Fruit fly (Drosophila melanogaster) ovary, adult (tissue): ENCODE measurements around the gene Moca-cyp.

Experiments
- CG17801 ChIP-seq: fragments of 200-800 bp; optimal IDR thresholded peaks from 2 replicates; lab custom pipeline; 2019; ENCODE audit warnings: missing biosample characterization, mild to moderate bottlenecking, missing genetic modification characterization, moderate library complexity; ENCODE audit not compliant: partially characterized antibody

The Moca-cyp gene

dm6 chr3R:28327132-28327531 lies 13.0 kb upstream of the Moca-cyp start:
- TF ChIP-seq CG17801 (GFP tag; lab: Kevin White, UChicago): no peak

- no peak for TF ChIP-seq CG17801 (GFP tag; lab: Kevin White, UChicago)
These were observed 12.2 kb upstream of the Moca-cyp start for dm6 chr3R:28327709-28328467.

DNA sequence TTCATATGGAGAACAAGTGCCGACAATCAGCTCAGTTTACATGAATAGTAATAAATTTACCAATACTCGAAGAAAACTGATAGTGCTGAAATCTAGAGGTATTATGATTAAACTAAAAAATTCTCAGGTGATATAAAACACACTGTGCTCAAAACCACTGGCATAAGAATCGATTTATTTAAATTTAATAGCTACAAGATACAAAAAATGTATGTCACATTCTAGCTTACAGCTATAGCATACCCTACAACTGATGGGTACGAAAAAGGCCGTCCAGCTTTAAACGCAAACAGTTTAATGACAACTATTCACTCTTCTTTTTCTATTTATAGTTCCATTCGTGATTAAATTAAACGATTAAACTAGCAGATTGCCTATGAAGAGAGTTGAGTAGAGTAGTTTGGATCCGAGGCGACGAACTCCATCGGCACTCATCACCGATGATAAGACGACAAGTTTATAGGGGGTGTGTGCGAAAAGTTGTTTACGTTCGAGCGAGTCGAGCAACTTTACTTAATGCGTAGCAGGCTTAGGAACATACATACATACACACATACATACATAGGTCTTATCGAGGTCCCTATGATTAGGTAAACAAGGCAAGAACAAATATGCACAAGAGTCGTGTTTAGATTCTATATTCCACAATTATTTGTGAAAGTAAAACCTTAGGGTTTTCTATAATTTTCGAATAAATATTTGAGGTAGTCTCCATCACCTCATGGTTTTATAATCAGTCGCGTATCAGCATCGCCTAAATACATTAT lies 11.2 kb upstream of the Moca-cyp start:
- TF ChIP-seq CG17801 (GFP tag; lab: Kevin White, UChicago): peak; percentile 63

dm6 chr3R:28330266-28331125 lies 9.6 kb upstream of the Moca-cyp start:
- no peak for TF ChIP-seq CG17801 (GFP tag; lab: Kevin White, UChicago)

dm6 chr3R:28331126-28331490 lies 9.0 kb upstream of the Moca-cyp start:
- TF ChIP-seq CG17801 (GFP tag; lab: Kevin White, UChicago): no peak

dm6 chr3R:28332137-28332671 lies 7.9 kb upstream of the Moca-cyp start:
- TF ChIP-seq CG17801 (GFP tag; lab: Kevin White, UChicago): no peak

- TF ChIP-seq CG17801 (GFP tag; lab: Kevin White, UChicago): no peak
These were observed 7.3 kb upstream of the Moca-cyp start for dm6 chr3R:28332674-28333421.

dm6 chr3R:28335462-28335998 lies 4.6 kb upstream of the Moca-cyp start:
- peak; percentile 60 for TF ChIP-seq CG17801 (GFP tag; lab: Kevin White, UChicago)

DNA sequence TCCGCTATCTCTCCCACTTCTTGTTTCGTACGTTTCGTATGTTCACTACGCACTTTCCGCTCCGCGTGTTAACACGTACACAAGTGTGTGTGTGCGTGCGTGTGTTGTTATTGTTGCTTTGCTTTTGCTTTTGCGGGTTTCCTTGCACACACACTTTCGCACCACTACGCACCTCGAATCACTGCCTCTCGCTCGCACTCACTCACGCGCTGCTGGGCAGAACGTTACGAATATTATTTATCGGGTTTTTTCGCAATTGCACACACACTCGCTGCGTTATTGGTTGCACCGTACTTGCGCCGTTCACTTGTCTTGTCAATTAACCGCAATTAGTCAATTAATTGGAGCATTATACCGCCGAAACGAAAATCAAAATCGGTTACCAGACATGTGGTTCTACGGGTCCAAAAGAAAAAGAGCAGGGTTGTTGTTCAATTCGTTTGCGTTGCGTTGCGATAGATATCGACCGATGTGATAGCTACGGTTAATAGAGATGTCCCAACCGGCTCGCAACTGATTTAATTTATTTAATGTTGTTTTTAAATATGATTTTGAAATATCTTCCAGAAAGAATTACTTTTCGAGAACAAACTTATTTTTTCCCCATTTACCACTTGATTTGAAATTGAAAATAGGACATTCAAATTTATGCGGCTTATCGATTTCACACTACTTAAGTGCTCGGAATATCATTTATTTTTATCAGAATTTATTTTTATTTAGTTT lies 3.9 kb upstream of the Moca-cyp start, which contains the start of gene larp:
Gene larp (minus strand): TSS at position 395 of the 726 bp plus-strand sequence.
- no peak for TF ChIP-seq CG17801 (GFP tag; lab: Kevin White, UChicago)

dm6 chr3R:28340606-28340999 lies 469 bp downstream of the Moca-cyp start:
- no peak for TF ChIP-seq CG17801 (GFP tag; lab: Kevin White, UChicago)

- no peak for TF ChIP-seq CG17801 (GFP tag; lab: Kevin White, UChicago)
These were observed 5.2 kb downstream of the Moca-cyp start for dm6 chr3R:28345287-28345686.

DNA sequence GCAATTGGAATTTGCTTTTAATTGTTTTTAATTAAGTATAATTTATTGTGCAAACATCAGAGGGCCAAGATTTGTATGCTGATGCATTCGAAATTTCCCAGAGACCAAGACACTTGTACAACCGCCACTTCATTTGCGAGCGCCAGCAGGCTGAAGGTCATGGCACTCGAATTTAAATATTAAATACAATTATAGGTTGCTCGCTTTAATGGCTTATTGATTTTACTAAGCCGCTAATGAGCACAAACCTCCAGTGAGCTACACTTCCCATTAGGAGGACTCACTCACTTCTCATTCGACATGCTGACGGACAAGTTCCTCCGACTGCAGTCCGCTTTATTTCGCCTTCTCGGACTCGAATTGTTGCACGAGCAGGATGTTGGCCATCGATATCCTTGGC lies 11.8 kb downstream of the Moca-cyp start, which contains the start of gene Or98b:
Gene Or98b (plus strand): TSS at position 301 of the 400 bp plus-strand sequence.
- no peak for TF ChIP-seq CG17801 (GFP tag; lab: Kevin White, UChicago)

- no peak for TF ChIP-seq CG17801 (GFP tag; lab: Kevin White, UChicago)
These were observed 19.5 kb downstream of the Moca-cyp start for dm6 chr3R:28359613-28360012.
